Fruit fly (Drosophila melanogaster): ENCODE data around the gene SdhD.

Gene SdhD

DNA sequence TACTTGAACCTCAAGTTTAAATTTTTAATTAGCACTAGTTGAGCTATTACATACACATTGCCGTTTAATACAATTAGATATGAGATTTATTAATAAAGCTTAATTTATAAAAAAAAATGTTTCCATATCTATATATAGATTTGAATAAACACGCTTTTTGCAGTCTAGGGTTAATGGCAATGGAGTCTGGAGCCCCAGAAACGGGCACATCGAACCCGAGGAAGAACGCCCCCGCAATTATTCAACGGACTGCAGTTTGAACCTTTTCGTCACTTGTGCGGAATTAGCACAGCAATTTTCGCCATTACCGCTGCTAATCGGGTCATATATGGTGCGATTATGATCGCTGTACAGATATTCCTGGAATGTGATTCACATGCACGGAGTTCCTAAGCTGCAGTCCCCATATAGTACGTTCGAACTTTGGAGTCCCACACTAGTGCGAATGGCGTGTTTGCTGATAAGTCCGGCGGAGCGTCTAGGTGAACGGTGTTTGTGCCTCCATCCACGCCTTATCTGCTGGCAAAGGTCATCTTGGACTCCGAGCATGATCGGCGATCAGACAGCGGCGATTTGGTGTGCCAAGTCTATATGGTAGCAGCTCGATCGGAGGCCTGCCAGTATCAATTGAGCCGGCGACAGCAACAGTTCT lies 3.3 kb upstream of the SdhD start, which contains the start of gene Lsd-1:
TSS of gene Lsd-1 (plus strand) at position 236 of the 652 bp plus-strand sequence.
- TF ChIP-seq CG12768 (GFP tag; optimal IDR thresholded peaks at IDR 0.05) (peak; percentile 63), CG33017 (tag; optimal IDR thresholded peaks at IDR 0.05) (peak; percentile 31), CG14711 (tag; optimal IDR thresholded peaks at IDR 0.05) (peak; percentile 47), CG7101 (tag; optimal IDR thresholded peaks at IDR 0.05) (peak; percentile 15), tj (GFP tag; optimal IDR thresholded peaks at IDR 0.05) (peak; percentile 5), CG1620 (GFP tag; optimal IDR thresholded peaks at IDR 0.05) (no peak), cnc (optimal IDR thresholded peaks at IDR 0.05) (no peak), cic (GFP tag; optimal IDR thresholded peaks at IDR 0.05) (peak; percentile 69), kay (GFP tag; ENCODE audit: borderline replicate concordance) (no peak), Mnt (GFP tag; optimal IDR thresholded peaks at IDR 0.05) (peak; percentile 0)

DNA sequence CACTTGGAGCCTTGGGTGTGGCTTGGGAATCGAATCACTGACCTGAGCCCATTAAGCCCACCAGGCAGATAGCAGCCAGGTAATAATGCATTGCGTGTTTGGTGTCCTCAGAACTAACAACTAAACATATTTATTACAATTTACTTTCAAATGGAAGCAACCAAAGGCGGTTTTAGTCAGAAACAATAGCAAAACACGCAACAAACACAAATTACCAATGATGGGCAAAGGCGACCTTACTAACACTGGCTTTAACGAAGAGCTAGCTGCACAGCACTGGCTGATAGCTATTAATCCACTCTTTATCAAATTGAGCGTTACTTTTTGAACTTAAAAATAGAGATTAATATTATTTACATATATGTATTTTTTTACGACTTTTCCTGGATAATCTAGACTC lies 2.6 kb upstream of the SdhD start, which contains the start of gene udt:
TSS of gene udt (minus strand) at position 249 of the 400 bp plus-strand sequence.
- peak; percentile 68 for TF ChIP-seq CG1620 (GFP tag; optimal IDR thresholded peaks at IDR 0.05)
- TF ChIP-seq tj (GFP tag; optimal IDR thresholded peaks at IDR 0.05) = no peak
- TF ChIP-seq Crg-1 (GFP tag; optimal IDR thresholded peaks at IDR 0.05) = peak; percentile 43
- no peak for TF ChIP-seq CG12768 (GFP tag; optimal IDR thresholded peaks at IDR 0.05)
- TF ChIP-seq bab1 (GFP tag; optimal IDR thresholded peaks at IDR 0.05) = peak; percentile 19
- peak; percentile 34 for TF ChIP-seq pad (GFP tag; optimal IDR thresholded peaks at IDR 0.05)
- no peak for TF ChIP-seq CG33017 (tag; optimal IDR thresholded peaks at IDR 0.05)
- peak; percentile 3 for TF ChIP-seq Mnt (GFP tag; optimal IDR thresholded peaks at IDR 0.05)
- no peak for TF ChIP-seq ovo (GFP tag; optimal IDR thresholded peaks at IDR 0.05)
- TF ChIP-seq kay (GFP tag; ENCODE audit: borderline replicate concordance) = peak; percentile 76
- TF ChIP-seq Clk (GFP tag; optimal IDR thresholded peaks at IDR 0.05) = no peak

DNA sequence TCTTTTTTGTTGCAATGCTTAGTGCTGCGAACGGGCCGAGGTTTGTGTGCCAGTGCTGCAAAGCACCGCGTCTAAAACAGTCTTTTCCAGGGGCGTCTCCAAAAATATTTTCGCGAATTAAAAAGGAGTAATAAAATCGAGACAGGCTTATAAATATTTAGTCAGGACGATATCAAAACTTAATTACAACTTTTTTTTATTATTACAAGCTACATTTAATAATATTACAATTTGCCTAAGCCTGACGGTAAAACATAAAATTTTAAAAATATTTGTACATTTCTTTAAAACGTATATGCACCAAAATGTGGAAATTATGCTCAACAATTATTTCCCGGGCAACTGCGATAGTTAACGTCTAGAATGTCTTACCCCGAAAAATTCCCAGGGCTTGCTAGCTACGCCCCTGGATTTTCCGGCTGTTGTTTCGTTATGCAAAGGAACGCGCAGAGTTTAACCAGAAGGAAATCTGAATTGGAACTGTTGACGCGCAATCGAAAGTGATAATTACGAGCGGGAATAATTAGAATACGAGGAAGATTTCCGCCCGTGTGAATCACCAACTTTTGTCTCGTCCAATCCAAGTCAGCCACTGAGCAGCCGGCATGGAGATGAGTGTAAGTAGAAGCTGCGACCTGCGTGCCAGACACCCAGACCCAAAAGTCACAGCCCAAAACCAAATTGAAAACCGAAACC lies 2.3 kb downstream of the SdhD start, which contains the start of the genes PTPMT1 and Hrd3:
TSS of gene PTPMT1 (plus strand) at position 428 of the 696 bp plus-strand sequence.
TSS of gene Hrd3 (minus strand) at position 646 of the 696 bp plus-strand sequence.
- peak; percentile 99 for TF ChIP-seq toe (GFP tag; optimal IDR thresholded peaks at IDR 0.05)
- peak; percentile 88 for TF ChIP-seq cic (GFP tag; optimal IDR thresholded peaks at IDR 0.05)
- peak; percentile 93 for TF ChIP-seq tj (GFP tag; optimal IDR thresholded peaks at IDR 0.05)
- TF ChIP-seq Hr96 (GFP tag; optimal IDR thresholded peaks at IDR 0.05) = peak; percentile 98
- TF ChIP-seq CG7101 (tag; optimal IDR thresholded peaks at IDR 0.05) = peak; percentile 98
- peak; percentile 99 for TF ChIP-seq CG12768 (GFP tag; optimal IDR thresholded peaks at IDR 0.05)
- peak; percentile 97 for TF ChIP-seq CG33017 (tag; optimal IDR thresholded peaks at IDR 0.05)
- TF ChIP-seq CG11617 (GFP tag; optimal IDR thresholded peaks at IDR 0.05) = peak; percentile 100
- peak; percentile 95 for TF ChIP-seq Mnt (GFP tag; optimal IDR thresholded peaks at IDR 0.05)
- peak; percentile 98 for TF ChIP-seq Crg-1 (GFP tag; optimal IDR thresholded peaks at IDR 0.05)
- TF ChIP-seq Clk (GFP tag; optimal IDR thresholded peaks at IDR 0.05) = peak; percentile 97
- peak; percentile 99 for TF ChIP-seq CG7045 (GFP tag; optimal IDR thresholded peaks at IDR 0.05)
- TF ChIP-seq kay (GFP tag; ENCODE audit: borderline replicate concordance) = no peak
- TF ChIP-seq pad (GFP tag; optimal IDR thresholded peaks at IDR 0.05) = peak; percentile 95
- peak; percentile 94 for TF ChIP-seq CG14711 (tag; optimal IDR thresholded peaks at IDR 0.05)
- peak; percentile 99 for TF ChIP-seq CG5204 (GFP tag; optimal IDR thresholded peaks at IDR 0.05)
- TF ChIP-seq cnc (optimal IDR thresholded peaks at IDR 0.05) = no peak
- TF ChIP-seq CG1620 (GFP tag; optimal IDR thresholded peaks at IDR 0.05) = peak; percentile 99
- TF ChIP-seq ovo (GFP tag; optimal IDR thresholded peaks at IDR 0.05) = peak; percentile 95
- peak; percentile 96 for TF ChIP-seq bab1 (GFP tag; optimal IDR thresholded peaks at IDR 0.05)

DNA sequence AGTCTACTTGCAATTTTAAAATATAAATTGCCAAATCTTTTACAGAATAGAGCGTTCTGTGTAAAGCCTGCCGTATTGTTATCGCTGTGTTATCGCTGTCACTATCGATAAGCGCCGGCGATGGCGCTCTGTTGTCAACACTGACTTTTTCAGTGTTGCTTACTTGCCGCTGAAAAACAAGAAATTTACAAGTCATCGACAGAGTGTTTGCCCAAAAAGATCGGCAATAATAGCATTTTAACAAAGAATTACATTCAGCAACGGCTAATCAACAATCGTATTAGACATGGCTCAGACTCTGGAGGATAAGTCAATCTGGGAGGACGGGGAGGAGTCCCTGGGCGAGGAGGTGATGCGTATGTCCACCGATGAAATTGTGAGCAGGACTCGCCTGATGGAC lies 7.7 kb downstream of the SdhD start, which contains the start of the genes RanBP3 and Rpt5:
TSS of gene RanBP3 (minus strand) at position 107 of the 400 bp plus-strand sequence.
TSS of gene Rpt5 (plus strand) at position 149 of the 400 bp plus-strand sequence.
- TF ChIP-seq Mnt (GFP tag; optimal IDR thresholded peaks at IDR 0.05) (peak; percentile 68), CG11617 (GFP tag; optimal IDR thresholded peaks at IDR 0.05) (peak; percentile 70), ovo (GFP tag; optimal IDR thresholded peaks at IDR 0.05) (peak; percentile 12), CG7101 (tag; optimal IDR thresholded peaks at IDR 0.05) (peak; percentile 80), CG7045 (GFP tag; optimal IDR thresholded peaks at IDR 0.05) (peak; percentile 55), cnc (optimal IDR thresholded peaks at IDR 0.05) (peak; percentile 56 to 92), cic (GFP tag; optimal IDR thresholded peaks at IDR 0.05) (peak; percentile 37), CG33017 (tag; optimal IDR thresholded peaks at IDR 0.05) (peak; percentile 59), CG5204 (GFP tag; optimal IDR thresholded peaks at IDR 0.05) (no peak), CG12768 (GFP tag; optimal IDR thresholded peaks at IDR 0.05) (peak; percentile 86), bab1 (GFP tag; optimal IDR thresholded peaks at IDR 0.05) (peak; percentile 67), tj (GFP tag; optimal IDR thresholded peaks at IDR 0.05) (no peak), CG1620 (GFP tag; optimal IDR thresholded peaks at IDR 0.05) (peak; percentile 82), pad (GFP tag; optimal IDR thresholded peaks at IDR 0.05) (peak; percentile 77), Crg-1 (GFP tag; optimal IDR thresholded peaks at IDR 0.05) (peak; percentile 81), CG14711 (tag; optimal IDR thresholded peaks at IDR 0.05) (peak; percentile 75), Hr96 (GFP tag; optimal IDR thresholded peaks at IDR 0.05) (no peak), toe (GFP tag; optimal IDR thresholded peaks at IDR 0.05) (peak; percentile 26), kay (GFP tag; ENCODE audit: borderline replicate concordance) (no peak), Clk (GFP tag; optimal IDR thresholded peaks at IDR 0.05) (peak; percentile 40)

DNA sequence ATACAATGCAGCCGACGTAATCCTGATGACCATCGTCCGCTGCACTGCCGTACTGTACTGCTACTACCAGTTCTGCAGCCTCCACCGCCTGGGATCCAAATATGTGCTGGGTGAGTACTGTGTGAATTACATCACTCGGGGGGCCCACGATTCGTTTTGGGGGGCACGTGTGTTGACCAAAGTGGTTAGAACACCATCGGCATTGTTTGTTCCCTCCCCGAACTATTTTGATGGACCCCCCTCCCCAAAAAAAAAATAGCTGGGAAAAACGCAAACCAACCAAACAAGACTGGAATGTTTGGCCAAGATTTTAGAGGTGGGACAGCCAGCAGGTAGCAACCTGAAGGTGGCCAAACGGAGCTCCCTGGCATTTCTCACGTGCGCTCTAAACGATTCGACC lies 13.0 kb downstream of the SdhD start:
- no peak for TF ChIP-seq ovo (GFP tag; optimal IDR thresholded peaks at IDR 0.05)
- no peak for TF ChIP-seq CG12768 (GFP tag; optimal IDR thresholded peaks at IDR 0.05)
- no peak for TF ChIP-seq toe (GFP tag; optimal IDR thresholded peaks at IDR 0.05)
- TF ChIP-seq CG33017 (tag; optimal IDR thresholded peaks at IDR 0.05) = no peak
- TF ChIP-seq Crg-1 (GFP tag; optimal IDR thresholded peaks at IDR 0.05) = no peak
- no peak for TF ChIP-seq CG7045 (GFP tag; optimal IDR thresholded peaks at IDR 0.05)
- TF ChIP-seq Hr96 (GFP tag; optimal IDR thresholded peaks at IDR 0.05) = no peak
- TF ChIP-seq cnc (optimal IDR thresholded peaks at IDR 0.05) = no peak
